Worm (Caenorhabditis elegans) whole organism, mixed stage, embryonic: Measurements from ENCODE around the gene tpi-1.

Source experiments
- M03D4.4 ChIP-seq: sonication (generic microtip); optimal IDR thresholded peaks from 2 replicates; lab custom pipeline; 2017; ENCODE audit warnings: mild to moderate bottlenecking, missing genetic modification characterization, missing compliant biosample characterization
- bed-3 ChIP-seq: fragments of 200-800 bp; sonication (Bioruptor generic); optimal IDR thresholded peaks from 3 replicates; lab custom pipeline; 2018; ENCODE audit warnings: mild to moderate bottlenecking, missing genetic modification characterization, moderate library complexity, missing compliant biosample characterization
- blmp-1 ChIP-seq: fragments of 150-350 bp; optimal IDR thresholded peaks from 2 replicates; lab custom pipeline; 2014; ENCODE audit warnings: missing biosample characterization, missing genetic modification characterization
- ceh-39 ChIP-seq: fragments of 150-350 bp; optimal IDR thresholded peaks from 2 replicates; lab custom pipeline; 2014; ENCODE audit warnings: missing biosample characterization, missing genetic modification characterization
- ceh-43 ChIP-seq: fragments of 200-800 bp; sonication (Bioruptor generic); optimal IDR thresholded peaks from 2 replicates; lab custom pipeline; 2018; ENCODE audit warnings: mild to moderate bottlenecking, missing genetic modification characterization, moderate library complexity, missing compliant biosample characterization
- ceh-83 ChIP-seq: fragments of 200-800 bp; sonication (Bioruptor generic); optimal IDR thresholded peaks from 2 replicates; lab custom pipeline; 2018; ENCODE audit warnings: mild to moderate bottlenecking, missing genetic modification characterization, missing compliant biosample characterization
- ces-1 ChIP-seq: fragments of 150-350 bp; optimal IDR thresholded peaks from 2 replicates; lab custom pipeline; 2014; ENCODE audit warnings: missing biosample characterization, missing genetic modification reagents, missing genetic modification characterization
- cnd-1 ChIP-seq: fragments of 200-800 bp; sonication (Bioruptor generic); optimal IDR thresholded peaks from 2 replicates; lab custom pipeline; 2018; ENCODE audit warnings: mild to moderate bottlenecking, missing genetic modification characterization, missing compliant biosample characterization
- drap-1 ChIP-seq: fragments of 200-800 bp; sonication (Bioruptor generic); optimal IDR thresholded peaks from 3 replicates; lab custom pipeline; 2018; ENCODE audit warnings: mild to moderate bottlenecking, missing genetic modification characterization, missing compliant biosample characterization
- flh-1 ChIP-seq: fragments of 200-800 bp; sonication (Bioruptor generic); optimal IDR thresholded peaks from 2 replicates; lab custom pipeline; 2018; ENCODE audit warnings: mild to moderate bottlenecking, missing genetic modification characterization, moderate library complexity, missing compliant biosample characterization
- ham-2 ChIP-seq: fragments of 200-800 bp; sonication (Bioruptor generic); optimal IDR thresholded peaks from 2 replicates; lab custom pipeline; 2018; ENCODE audit warnings: mild to moderate bottlenecking, missing genetic modification characterization, missing compliant biosample characterization
- hlh-1 ChIP-seq: fragments of 150-350 bp; optimal IDR thresholded peaks from 2 replicates; lab custom pipeline; 2014; ENCODE audit warnings: missing biosample characterization, missing genetic modification reagents, missing genetic modification characterization
- lin-13 ChIP-seq: fragments of 150-350 bp; optimal IDR thresholded peaks from 2 replicates; lab custom pipeline; 2014; ENCODE audit warnings: missing biosample characterization, missing genetic modification characterization
- lin-32 ChIP-seq: fragments of 200-800 bp; sonication (Bioruptor generic); optimal IDR thresholded peaks from 2 replicates; lab custom pipeline; 2018; ENCODE audit warnings: mild to moderate bottlenecking, missing genetic modification characterization, missing compliant biosample characterization
- lsy-2 ChIP-seq: fragments of 150-350 bp; optimal IDR thresholded peaks from 2 replicates; lab custom pipeline; 2014; ENCODE audit warnings: missing biosample characterization, missing genetic modification characterization
- mab-5 ChIP-seq: fragments of 150-350 bp; optimal IDR thresholded peaks from 2 replicates; lab custom pipeline; 2014; ENCODE audit warnings: missing biosample characterization, missing genetic modification characterization
- mep-1 ChIP-seq: fragments of 150-350 bp; optimal IDR thresholded peaks from 2 replicates; lab custom pipeline; 2017; ENCODE audit warnings: missing biosample characterization, missing genetic modification reagents, missing genetic modification characterization, inconsistent platforms
- mls-2 ChIP-seq: sonication (generic microtip); optimal IDR thresholded peaks from 2 replicates; lab custom pipeline; 2016; ENCODE audit warnings: mild to moderate bottlenecking, missing genetic modification characterization, moderate library complexity, missing compliant biosample characterization
- nhr-237 ChIP-seq: fragments of 150-350 bp; optimal IDR thresholded peaks from 2 replicates; lab custom pipeline; 2014; ENCODE audit warnings: missing biosample characterization, missing genetic modification characterization
- nhr-76 ChIP-seq: sonication (generic microtip); optimal IDR thresholded peaks from 2 replicates; lab custom pipeline; 2017; ENCODE audit warnings: missing biosample characterization, missing genetic modification characterization
- sem-2 ChIP-seq: fragments of 200-800 bp; sonication (Bioruptor generic); optimal IDR thresholded peaks from 2 replicates; lab custom pipeline; 2018; ENCODE audit warnings: mild to moderate bottlenecking, missing genetic modification characterization, missing compliant biosample characterization
- snpc-4 ChIP-seq: fragments of 150-350 bp; optimal IDR thresholded peaks from 2 replicates; lab custom pipeline; 2014; ENCODE audit warnings: missing biosample characterization, missing genetic modification characterization
- sptf-1 ChIP-seq: sonication (generic microtip); optimal IDR thresholded peaks from 2 replicates; lab custom pipeline; 2017; ENCODE audit warnings: mild to moderate bottlenecking, missing genetic modification characterization, moderate library complexity, missing compliant biosample characterization
- tbx-8 ChIP-seq: fragments of 200-800 bp; sonication (Bioruptor generic); optimal IDR thresholded peaks from 2 replicates; lab custom pipeline; 2018; ENCODE audit warnings: mild to moderate bottlenecking, missing genetic modification characterization, moderate library complexity, missing compliant biosample characterization
- unc-120 ChIP-seq: sonication (generic microtip); optimal IDR thresholded peaks from 2 replicates; lab custom pipeline; 2017; ENCODE audit warnings: missing genetic modification characterization, missing compliant biosample characterization; ENCODE audit not compliant: poor library complexity, severe bottlenecking
- unc-39 ChIP-seq: fragments of 150-350 bp; optimal IDR thresholded peaks from 2 replicates; lab custom pipeline; 2014; ENCODE audit warnings: missing biosample characterization, missing genetic modification characterization
- unc-62 ChIP-seq: fragments of 150-350 bp; optimal IDR thresholded peaks from 2 replicates; lab custom pipeline; 2014; ENCODE audit warnings: missing biosample characterization, missing genetic modification reagents, missing genetic modification characterization
- ztf-11 ChIP-seq: fragments of 150-350 bp; optimal IDR thresholded peaks from 2 replicates; lab custom pipeline; 2014; ENCODE audit warnings: missing biosample characterization, missing genetic modification characterization

tpi-1 gene

DNA sequence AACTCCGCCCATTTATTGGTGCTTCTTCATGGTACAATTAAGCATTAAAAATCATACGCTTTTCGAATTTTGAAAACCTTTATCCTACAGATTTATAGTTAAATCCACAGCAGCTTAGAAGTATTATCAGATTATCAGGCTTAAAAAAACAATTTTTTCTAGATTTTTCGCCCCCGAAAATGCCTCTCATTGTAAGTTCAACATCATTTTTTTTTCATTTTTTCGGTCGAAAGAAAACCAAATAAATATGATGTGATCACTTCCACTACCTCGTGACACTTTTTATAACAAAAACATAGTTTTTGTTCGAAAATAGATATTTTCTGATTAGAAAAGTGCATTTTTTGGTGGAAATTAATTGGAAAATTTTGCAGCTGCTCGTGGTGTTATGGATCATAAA lies 2.2 kb upstream of the tpi-1 start:
- no peak for TF ChIP-seq ztf-11 (tag; lab: Kevin White, UChicago)
- no peak for TF ChIP-seq lin-32 (GFP tag; lab: Kevin White, UChicago)
- no peak for TF ChIP-seq ceh-43 (GFP tag; lab: Kevin White, UChicago)
- no peak for TF ChIP-seq blmp-1 (tag; lab: Kevin White, UChicago)
- TF ChIP-seq ham-2 = no peak
- no peak for TF ChIP-seq ceh-39
- no peak for TF ChIP-seq mls-2 (tag; lab: Kevin White, UChicago)
- TF ChIP-seq sptf-1 (tag; lab: Kevin White, UChicago) = no peak
- TF ChIP-seq tbx-8 (GFP tag; lab: Kevin White, UChicago) = no peak
- no peak for TF ChIP-seq unc-62 (GFP tag; lab: Kevin White, UChicago)
- no peak for TF ChIP-seq mep-1
- no peak for TF ChIP-seq hlh-1 (tag; lab: Kevin White, UChicago)
- no peak for TF ChIP-seq snpc-4 (tag; lab: Kevin White, UChicago)
- no peak for TF ChIP-seq lsy-2 (tag; lab: Kevin White, UChicago)
- no peak for TF ChIP-seq drap-1 (GFP tag; lab: Kevin White, UChicago)
- no peak for TF ChIP-seq ceh-83 (GFP tag; lab: Kevin White, UChicago)
- no peak for TF ChIP-seq unc-39 (tag; lab: Kevin White, UChicago)

- TF ChIP-seq ces-1 (GFP tag; lab: Kevin White, UChicago) = peak; percentile 66
- TF ChIP-seq lsy-2 (tag; lab: Kevin White, UChicago) = peak; percentile 10
- peak; percentile 79 for TF ChIP-seq unc-120 (tag; lab: Kevin White, UChicago)
- TF ChIP-seq flh-1 = no peak
- peak; percentile 15 for TF ChIP-seq nhr-237 (tag; lab: Kevin White, UChicago)
Observed at ce11 chrII:12040167-12040566, 1.2 kb upstream of the tpi-1 start.

DNA sequence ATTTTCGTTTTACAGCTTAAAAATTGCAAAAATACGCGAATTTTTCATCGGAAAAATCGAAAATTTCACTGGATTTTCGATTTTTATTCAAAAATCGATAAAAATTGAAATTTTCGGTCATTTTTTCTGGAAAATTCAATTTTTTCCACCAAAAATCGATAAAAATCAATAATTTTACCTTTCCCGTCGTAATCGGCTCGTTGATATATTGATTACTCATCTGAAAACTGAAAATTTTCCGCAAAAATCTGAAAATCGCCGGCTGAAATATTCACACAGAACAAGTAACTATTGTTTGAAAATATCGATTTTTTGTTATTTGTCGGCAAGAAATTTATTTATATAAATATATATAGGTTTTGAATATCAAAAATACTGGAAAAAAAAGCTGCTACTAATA lies 2.4 kb downstream of the tpi-1 start, which contains the start of gene cyn-16:
cyn-16 (minus strand) TSS at position 227 of the 400 bp plus-strand sequence.
- TF ChIP-seq cnd-1 (tag; lab: Kevin White, UChicago) = no peak
- no peak for TF ChIP-seq lin-32 (GFP tag; lab: Kevin White, UChicago)
- no peak for TF ChIP-seq nhr-76
- TF ChIP-seq ham-2 = no peak
- TF ChIP-seq snpc-4 (tag; lab: Kevin White, UChicago) = no peak
- TF ChIP-seq unc-39 (tag; lab: Kevin White, UChicago) = no peak
- TF ChIP-seq tbx-8 (GFP tag; lab: Kevin White, UChicago) = no peak
- TF ChIP-seq blmp-1 (tag; lab: Kevin White, UChicago) = no peak
- TF ChIP-seq sem-2 (GFP tag; lab: Kevin White, UChicago) = no peak
- TF ChIP-seq mab-5 (tag; lab: Kevin White, UChicago) = no peak
- no peak for TF ChIP-seq lin-13
- no peak for TF ChIP-seq bed-3 (GFP tag; lab: Kevin White, UChicago)
- TF ChIP-seq ztf-11 (tag; lab: Kevin White, UChicago) = no peak
- TF ChIP-seq mls-2 (tag; lab: Kevin White, UChicago) = no peak
- no peak for TF ChIP-seq drap-1 (GFP tag; lab: Kevin White, UChicago)

ce11 chrII:12036075-12036474 lies 2.9 kb downstream of the tpi-1 start:
- TF ChIP-seq lsy-2 (tag; lab: Kevin White, UChicago) (no peak), M03D4.4 (tag; lab: Kevin White, UChicago) (no peak), mep-1 (no peak)

ce11 chrII:12028707-12029106 lies 10.2 kb downstream of the tpi-1 start:
- TF ChIP-seq blmp-1 (tag; lab: Kevin White, UChicago) = no peak
- TF ChIP-seq ceh-83 (GFP tag; lab: Kevin White, UChicago) = no peak
- no peak for TF ChIP-seq ham-2
- TF ChIP-seq unc-39 (tag; lab: Kevin White, UChicago) = no peak
- TF ChIP-seq mep-1 = no peak

ce11 chrII:12027697-12028245 lies 11.2 kb downstream of the tpi-1 start, which contains the start of gene Y17G7B.8:
TSS of gene Y17G7B.8 (minus strand) at chrII:12027747.
- no peak for TF ChIP-seq unc-39 (tag; lab: Kevin White, UChicago)
- TF ChIP-seq snpc-4 (tag; lab: Kevin White, UChicago) = no peak
- no peak for TF ChIP-seq bed-3 (GFP tag; lab: Kevin White, UChicago)
- TF ChIP-seq nhr-76 = no peak
